Fruit fly (Drosophila melanogaster) whole organism, wandering third instar larva: ENCODE data around the gene RhoGEF3.

Experiments
- Abd-B ChIP-seq: fragments of >200 bp; optimal IDR thresholded peaks from 2 replicates; lab custom pipeline; 2017; ENCODE audit warnings: missing biosample characterization, missing genetic modification characterization
- CG32264 ChIP-seq: fragments of 200-800 bp; sonication (Bioruptor generic); optimal IDR thresholded peaks from 2 replicates; lab custom pipeline; 2016; ENCODE audit warnings: missing biosample characterization, missing genetic modification characterization
- CG9705 ChIP-seq: fragments of 200-800 bp; sonication (Bioruptor generic); optimal IDR thresholded peaks from 2 replicates; lab custom pipeline; 2018; ENCODE audit warnings: missing biosample characterization, mild to moderate bottlenecking, missing genetic modification characterization
- Dfd ChIP-seq: fragments of >200 bp; optimal IDR thresholded peaks from 2 replicates; lab custom pipeline; 2017; ENCODE audit warnings: missing biosample characterization, missing genetic modification characterization
- Dif ChIP-seq: fragments of 200-275, 200-300 bp; sonication (Bioruptor generic); optimal IDR thresholded peaks from 2 replicates; lab custom pipeline; 2018; ENCODE audit warnings: missing biosample characterization, missing genetic modification characterization; ENCODE audit not compliant: partially characterized antibody
- GATAd ChIP-seq: sonication (Bioruptor generic); optimal IDR thresholded peaks from 2 replicates; lab custom pipeline; 2016; ENCODE audit warnings: missing biosample characterization, missing genetic modification characterization
- HLH106 ChIP-seq: fragments of 200-800 bp; optimal IDR thresholded peaks from 3 replicates; lab custom pipeline; 2019; ENCODE audit warnings: missing biosample characterization, mild to moderate bottlenecking, missing genetic modification characterization, moderate library complexity
- Hnf4 ChIP-seq: fragments of 200-800 bp; sonication (Bioruptor generic); optimal IDR thresholded peaks from 2 replicates; lab custom pipeline; 2016; ENCODE audit warnings: missing biosample characterization, mild to moderate bottlenecking, missing genetic modification characterization
- Hr78 ChIP-seq: fragments of >200 bp; optimal IDR thresholded peaks from 2 replicates; lab custom pipeline; 2017; ENCODE audit warnings: missing biosample characterization, missing genetic modification characterization
- Hr83 ChIP-seq: fragments of 200-300 bp; sonication (Bioruptor generic); optimal IDR thresholded peaks from 2 replicates; lab custom pipeline; 2016; ENCODE audit warnings: missing biosample characterization, mild to moderate bottlenecking, missing genetic modification characterization, moderate library complexity; ENCODE audit not compliant: poor library complexity, severe bottlenecking
- Jra ChIP-seq: sonication (Bioruptor generic); optimal IDR thresholded peaks from 2 replicates; lab custom pipeline; 2016; ENCODE audit warnings: missing biosample characterization, missing genetic modification characterization
- Myc ChIP-seq: fragments of >200 bp; optimal IDR thresholded peaks from 2 replicates; lab custom pipeline; 2017
- N ChIP-seq: fragments of >200 bp; optimal IDR thresholded peaks from 2 replicates; lab custom pipeline; 2018; ENCODE audit warnings: missing biosample characterization, missing external identifiers, missing genetic modification characterization
- OdsH ChIP-seq: fragments of 200-800 bp; sonication (Bioruptor generic); optimal IDR thresholded peaks from 2 replicates; lab custom pipeline; 2016; ENCODE audit warnings: missing biosample characterization, mild to moderate bottlenecking, missing genetic modification characterization
- Rel ChIP-seq, 2 experiments: fragments of 200-800 bp; sonication (Bioruptor generic) in 1 of 2; optimal IDR thresholded peaks; 2 replicates in 1 of 2; 3 replicates in 1 of 2; lab custom pipeline; 2016 to 2019; ENCODE audit warnings: mild to moderate bottlenecking in 2 of 2, missing biosample characterization in 2 of 2, missing genetic modification characterization in 2 of 2, moderate library complexity in 1 of 2
- Sp1 ChIP-seq: fragments of 200-800 bp; sonication (Bioruptor generic); optimal IDR thresholded peaks from 3 replicates; lab custom pipeline; 2019; ENCODE audit warnings: missing biosample characterization, mild to moderate bottlenecking, missing genetic modification characterization, moderate library complexity
- br ChIP-seq: fragments of 200-800 bp; sonication (Bioruptor generic); optimal IDR thresholded peaks from 2 replicates; lab custom pipeline; 2016; ENCODE audit warnings: missing biosample characterization, missing genetic modification characterization
- brk ChIP-seq: fragments of 200-800 bp; sonication (Bioruptor generic); optimal IDR thresholded peaks from 2 replicates; lab custom pipeline; 2016; ENCODE audit warnings: missing biosample characterization, mild to moderate bottlenecking, missing genetic modification characterization
- dl ChIP-seq, 2 experiments: fragments of 175-275, 200-275 bp in 1 of 2; fragments of 200-275 bp in 1 of 2; sonication (Bioruptor generic); optimal IDR thresholded peaks; lab custom pipeline; 2018; ENCODE audit warnings: mild to moderate bottlenecking in 2 of 2, missing biosample characterization in 2 of 2, missing genetic modification characterization in 2 of 2, moderate library complexity in 2 of 2; ENCODE audit not compliant: partially characterized antibody in 2 of 2, insufficient read depth in 1 of 2
- dmrt93B ChIP-seq: fragments of 200-800 bp; sonication (Bioruptor generic); optimal IDR thresholded peaks from 2 replicates; lab custom pipeline; 2018; ENCODE audit warnings: missing biosample characterization, mild to moderate bottlenecking, missing genetic modification characterization
- dsf ChIP-seq: sonication (Bioruptor generic); optimal IDR thresholded peaks from 2 replicates; lab custom pipeline; 2016; ENCODE audit warnings: missing biosample characterization, missing genetic modification characterization, borderline replicate concordance
- ey ChIP-seq: fragments of 200-800 bp; sonication (Bioruptor generic); optimal IDR thresholded peaks from 2 replicates; lab custom pipeline; 2016; ENCODE audit warnings: missing biosample characterization, missing genetic modification characterization
- foxo ChIP-seq, 2 experiments: fragments of 200-800 bp; sonication (Bioruptor generic); optimal IDR thresholded peaks; 2 replicates in 1 of 2; 3 replicates in 1 of 2; lab custom pipeline; 2016 to 2017; ENCODE audit warnings: missing biosample characterization in 2 of 2, missing genetic modification characterization in 2 of 2
- fru ChIP-seq: fragments of 200-800 bp; sonication (Bioruptor generic); optimal IDR thresholded peaks from 3 replicates; lab custom pipeline; 2016; ENCODE audit warnings: missing biosample characterization, mild to moderate bottlenecking, missing genetic modification characterization
- h ChIP-seq: fragments of 200-800 bp; sonication (Bioruptor generic); optimal IDR thresholded peaks from 3 replicates; lab custom pipeline; 2016; ENCODE audit warnings: missing biosample characterization, mild to moderate bottlenecking, missing genetic modification characterization
- jim ChIP-seq: fragments of 175-275, 200-325 bp; sonication (Bioruptor generic); optimal IDR thresholded peaks from 2 replicates; lab custom pipeline; 2016; ENCODE audit warnings: missing biosample characterization, mild to moderate bottlenecking, missing genetic modification characterization
- lola ChIP-seq: fragments of >200 bp; optimal IDR thresholded peaks from 2 replicates; lab custom pipeline; 2017; ENCODE audit warnings: missing biosample characterization, missing genetic modification characterization
- pan ChIP-seq: fragments of >200 bp; optimal IDR thresholded peaks from 2 replicates; lab custom pipeline; 2017
- psq ChIP-seq: fragments of 200-800 bp; sonication (Bioruptor generic); optimal IDR thresholded peaks from 3 replicates; lab custom pipeline; 2017; ENCODE audit warnings: missing biosample characterization, mild to moderate bottlenecking, missing genetic modification characterization, moderate library complexity
- rgr ChIP-seq: fragments of 200-800 bp; sonication (Bioruptor generic); optimal IDR thresholded peaks from 3 replicates; lab custom pipeline; 2016; ENCODE audit warnings: missing biosample characterization, mild to moderate bottlenecking, missing genetic modification characterization
- sage ChIP-seq: fragments of 200-800 bp; sonication (Bioruptor generic); optimal IDR thresholded peaks from 2 replicates; lab custom pipeline; 2016; ENCODE audit warnings: missing biosample characterization, mild to moderate bottlenecking, missing genetic modification characterization
- sv ChIP-seq: fragments of 200-800 bp; sonication (Bioruptor generic); optimal IDR thresholded peaks from 3 replicates; lab custom pipeline; 2016; ENCODE audit warnings: missing biosample characterization, missing genetic modification characterization
- usp ChIP-seq: fragments of >200 bp; optimal IDR thresholded peaks from 2 replicates; lab custom pipeline; 2017; ENCODE audit warnings: missing biosample characterization, missing genetic modification characterization
- woc ChIP-seq: sonication (Bioruptor generic); optimal IDR thresholded peaks from 2 replicates; lab custom pipeline; 2016; ENCODE audit warnings: missing biosample characterization, mild to moderate bottlenecking, missing genetic modification characterization

Gene RhoGEF3

DNA sequence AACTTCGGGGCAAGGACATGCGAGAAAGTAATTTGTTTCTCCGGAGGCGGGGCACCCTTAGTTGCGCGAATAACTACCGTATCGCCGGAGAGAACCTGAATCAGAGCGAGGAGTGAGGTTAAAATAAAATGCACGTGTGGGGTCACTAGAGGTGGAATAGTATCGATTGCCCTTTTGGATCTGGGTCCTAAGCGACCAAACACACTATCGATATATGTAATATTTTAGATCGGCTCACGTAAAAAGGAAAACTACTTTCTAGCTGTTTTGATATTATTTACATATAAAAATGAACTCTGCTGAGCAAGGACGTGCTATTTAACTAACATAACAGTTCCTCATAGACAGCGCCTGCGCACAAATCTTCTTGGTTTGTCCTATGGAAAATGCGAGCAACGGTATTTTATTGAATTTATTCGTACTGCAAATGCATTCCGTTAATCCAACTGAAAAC lies 14.5 kb upstream of the RhoGEF3 start:
- TF ChIP-seq Myc (peak; percentile 42), psq (GFP tag; lab: Kevin White, UChicago) (peak; percentile 20), CG32264 (GFP tag; lab: Kevin White, UChicago) (no peak), Hnf4 (peak; percentile 25), Hr78 (GFP tag; lab: Kevin White, UChicago) (no peak)

- TF ChIP-seq OdsH (GFP tag; lab: Kevin White, UChicago) = no peak
- TF ChIP-seq h (GFP tag; lab: Kevin White, UChicago) = no peak
- no peak for TF ChIP-seq Jra
Measured at dm6 chr3L:263500-264377, 13.5 kb upstream of the RhoGEF3 start.

DNA sequence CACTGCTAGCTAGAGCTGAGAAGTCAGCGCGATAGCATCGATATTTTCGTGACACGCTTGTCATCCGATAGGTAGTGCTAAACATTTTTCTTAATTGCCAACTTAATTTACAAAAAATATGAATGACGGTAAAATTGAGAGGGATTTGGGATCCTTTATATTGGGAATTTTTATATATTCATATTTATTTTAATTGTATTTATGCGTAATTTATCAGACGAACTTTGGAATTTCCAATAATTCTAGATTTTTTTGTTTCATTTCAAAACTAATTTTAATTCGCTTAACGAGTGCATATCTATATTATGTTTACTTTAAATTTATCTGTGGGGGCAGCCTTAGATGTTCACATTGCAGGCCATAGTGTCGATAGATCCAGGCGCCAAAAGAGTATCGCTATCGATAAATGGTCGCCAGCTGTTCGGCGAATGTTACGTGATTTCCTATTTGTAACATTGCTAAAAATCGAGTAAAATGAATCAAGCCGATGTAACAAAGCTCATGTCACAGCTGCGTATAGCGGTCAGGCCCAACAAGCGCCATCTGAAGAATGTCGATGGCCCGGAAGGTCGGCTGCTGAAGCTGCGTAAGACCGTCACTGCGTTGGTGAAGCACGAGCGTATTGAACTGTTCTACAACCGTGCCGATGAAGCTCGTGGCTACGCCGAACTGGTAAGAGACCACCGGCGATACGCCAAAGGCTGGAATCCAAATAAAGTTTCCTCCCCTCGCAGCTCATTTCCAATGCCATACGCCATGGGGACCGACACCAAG lies 12.7 kb upstream of the RhoGEF3 start, which contains the start of the genes Tudor-SN and mRpL17:
Gene Tudor-SN (minus strand): TSS at position 3 of the 774 bp plus-strand sequence.
Gene mRpL17 (plus strand): TSS at position 402 of the 774 bp plus-strand sequence.
- peak; percentile 62 for TF ChIP-seq sv
- TF ChIP-seq psq (GFP tag; lab: Kevin White, UChicago) = peak; percentile 48
- TF ChIP-seq jim = peak; percentile 42
- TF ChIP-seq GATAd (GFP tag; lab: Kevin White, UChicago) = no peak
- TF ChIP-seq Myc = peak; percentile 14
- peak; percentile 57 for TF ChIP-seq fru (GFP tag; lab: Kevin White, UChicago)
- TF ChIP-seq woc (GFP tag; lab: Kevin White, UChicago) = peak; percentile 40
- peak; percentile 74 for TF ChIP-seq Hr83
- peak in 1 of 2 experiments; percentile 57 for TF ChIP-seq foxo (GFP tag; optimal IDR thresholded peaks at IDR 0.05; lab: Kevin White, UChicago)
- TF ChIP-seq brk (GFP tag; lab: Kevin White, UChicago) = peak; percentile 66
- TF ChIP-seq dl (GFP tag; optimal IDR thresholded peaks at IDR 0.05; lab: Kevin White, UChicago; ENCODE audit: insufficient read depth in 1 of 2, partially characterized antibody in 2 of 2) = no peak
- TF ChIP-seq Hnf4 = peak; percentile 71
- no peak for TF ChIP-seq lola (GFP tag; lab: Kevin White, UChicago)
- no peak for TF ChIP-seq dmrt93B
- TF ChIP-seq N (GFP tag; lab: Kevin White, UChicago) = no peak
- TF ChIP-seq CG9705 (GFP tag; lab: Kevin White, UChicago) = peak; percentile 8
- no peak for TF ChIP-seq usp
- peak; percentile 74 for TF ChIP-seq h (GFP tag; lab: Kevin White, UChicago)
- TF ChIP-seq CG32264 (GFP tag; lab: Kevin White, UChicago) = no peak
- peak; percentile 78 for TF ChIP-seq Jra
- TF ChIP-seq OdsH (GFP tag; lab: Kevin White, UChicago) = peak; percentile 47
- TF ChIP-seq Dif (GFP tag; lab: Kevin White, UChicago) = no peak
- peak; percentile 27 for TF ChIP-seq Sp1 (GFP tag; lab: Kevin White, UChicago)
- peak; percentile 55 for TF ChIP-seq dsf (GFP tag; lab: Kevin White, UChicago)
- peak; percentile 39 for TF ChIP-seq HLH106 (tag; lab: Kevin White, UChicago)
- peak; percentile 50 for TF ChIP-seq br
- TF ChIP-seq rgr (GFP tag; lab: Kevin White, UChicago) = peak; percentile 70
- TF ChIP-seq Rel (GFP tag; optimal IDR thresholded peaks at IDR 0.05; lab: Kevin White, UChicago) = no peak
- no peak for TF ChIP-seq Rel (tag; optimal IDR thresholded peaks at IDR 0.05; lab: Kevin White, UChicago)
- TF ChIP-seq Dfd (GFP tag; lab: Kevin White, UChicago) = no peak
- no peak for TF ChIP-seq sage (GFP tag; lab: Kevin White, UChicago)
- TF ChIP-seq Abd-B (GFP tag; lab: Kevin White, UChicago) = no peak
- TF ChIP-seq ey (GFP tag; lab: Kevin White, UChicago) = peak; percentile 37
- TF ChIP-seq pan = no peak
- TF ChIP-seq, all 38 proteins: peak for 20
